Worm (Caenorhabditis elegans) whole organism, late embryonic: ENCODE results near the gene cyp-33C1.

Experiments used
- elt-2 ChIP-seq: sonication (generic microtip); optimal IDR thresholded peaks from 2 replicates; lab custom pipeline; 2016; ENCODE audit warnings: missing genetic modification reagents, missing genetic modification characterization, missing compliant biosample characterization
- rnt-1 ChIP-seq: sonication (generic microtip); optimal IDR thresholded peaks from 2 replicates; lab custom pipeline; 2016; ENCODE audit warnings: missing genetic modification characterization, missing compliant biosample characterization

DNA sequence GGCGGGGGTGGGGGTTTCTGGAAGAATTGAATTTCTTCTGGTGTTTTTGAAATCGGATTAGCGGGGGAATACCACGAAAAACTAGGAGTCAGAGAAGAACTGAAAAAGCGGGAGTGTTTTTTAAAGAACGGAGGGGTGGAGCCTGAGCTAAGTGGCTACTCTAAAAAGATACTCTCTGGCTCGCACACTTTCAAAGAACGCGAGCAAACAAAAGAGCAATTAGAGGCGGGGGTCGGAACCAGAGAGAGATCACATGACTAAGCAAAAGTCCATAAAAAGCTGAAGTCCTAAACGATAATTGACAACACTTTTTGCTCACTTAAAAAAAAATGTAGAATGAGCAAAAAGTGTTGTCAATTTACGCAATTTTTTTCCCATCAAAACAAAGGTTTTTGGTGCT lies 45.0 kb upstream of the cyp-33C1 start:
- no peak for TF ChIP-seq elt-2 (tag; lab: Kevin White, UChicago)
- no peak for TF ChIP-seq rnt-1
